Worm (Caenorhabditis elegans): ENCODE results near the gene C37C3.10.

Gene C37C3.10

ce11 chrV:7820270-7820669 is 42.6 kb downstream of the C37C3.10 start, which contains the start of gene lbp-4:
Gene lbp-4, plus strand, starts transcription at chrV:7820578.
- no peak for TF ChIP-seq mml-1 (tag; optimal IDR thresholded peaks at IDR 0.05)
- no peak for TF ChIP-seq unc-62 (GFP tag; optimal IDR thresholded peaks at IDR 0.05)
- peak; percentile 39 for TF ChIP-seq elt-2 (tag; optimal IDR thresholded peaks at IDR 0.05)
- TF ChIP-seq nhr-77 (tag; optimal IDR thresholded peaks at IDR 0.05): no peak
- TF ChIP-seq ZK546.5 (tag; optimal IDR thresholded peaks at IDR 0.05): no peak
- no peak for TF ChIP-seq egl-27 (tag; optimal IDR thresholded peaks at IDR 0.05)
- no peak for TF ChIP-seq nhr-76 (tag; optimal IDR thresholded peaks at IDR 0.05)
- no peak for TF ChIP-seq fkh-10 (GFP tag; optimal IDR thresholded peaks at IDR 0.05)
- TF ChIP-seq nhr-25 (tag; optimal IDR thresholded peaks at IDR 0.05): no peak
- no peak for TF ChIP-seq nhr-43 (tag; optimal IDR thresholded peaks at IDR 0.05; ENCODE audit: poor library complexity, severe bottlenecking)
- TF ChIP-seq ama-1 (optimal IDR thresholded peaks at IDR 0.05): no peak
- TF ChIP-seq jun-1 (tag; optimal IDR thresholded peaks at IDR 0.05): no peak
- no peak for TF ChIP-seq fkh-2 (tag; optimal IDR thresholded peaks at IDR 0.05)
- no peak for TF ChIP-seq daf-12 (tag; optimal IDR thresholded peaks at IDR 0.05)
- TF ChIP-seq ceh-82 (tag; optimal IDR thresholded peaks at IDR 0.05): no peak
- TF ChIP-seq zag-1 (tag; optimal IDR thresholded peaks at IDR 0.05): no peak
- TF ChIP-seq lin-15B (tag; optimal IDR thresholded peaks at IDR 0.05): peak; percentile 51
- TF ChIP-seq ztf-11 (tag; optimal IDR thresholded peaks at IDR 0.05): no peak
- no peak for TF ChIP-seq elt-1 (tag; optimal IDR thresholded peaks at IDR 0.05)
- no peak for TF ChIP-seq fos-1 (tag; optimal IDR thresholded peaks at IDR 0.05)
- peak; percentile 50 for TF ChIP-seq nfya-1 (tag; optimal IDR thresholded peaks at IDR 0.05; ENCODE audit: insufficient read depth)
- no peak for TF ChIP-seq unc-39 (tag; optimal IDR thresholded peaks at IDR 0.05)
- no peak for TF ChIP-seq R02D3.7 (tag; optimal IDR thresholded peaks at IDR 0.05)
- no peak for TF ChIP-seq ceh-9 (tag; optimal IDR thresholded peaks at IDR 0.05)
- peak; percentile 37 for TF ChIP-seq pqm-1 (tag; optimal IDR thresholded peaks at IDR 0.05)
- TF ChIP-seq elt-3 (tag; optimal IDR thresholded peaks at IDR 0.05): no peak
- no peak for TF ChIP-seq nhr-12 (tag; optimal IDR thresholded peaks at IDR 0.05)
- peak; percentile 19 for TF ChIP-seq snpc-4 (tag; optimal IDR thresholded peaks at IDR 0.05)
- no peak for TF ChIP-seq aly-2 (tag; optimal IDR thresholded peaks at IDR 0.05)
- peak; percentile 54 for TF ChIP-seq nhr-23 (tag; optimal IDR thresholded peaks at IDR 0.05)
- no peak for TF ChIP-seq lsy-12 (tag; optimal IDR thresholded peaks at IDR 0.05)
- no peak for TF ChIP-seq eor-1 (tag; optimal IDR thresholded peaks at IDR 0.05)
- no peak for TF ChIP-seq ceh-28 (tag; optimal IDR thresholded peaks at IDR 0.05)
- no peak for TF ChIP-seq nhr-28 (tag; optimal IDR thresholded peaks at IDR 0.05)
- no peak for TF ChIP-seq sea-2 (GFP tag; optimal IDR thresholded peaks at IDR 0.05)
- TF ChIP-seq ztf-4 (tag; optimal IDR thresholded peaks at IDR 0.05): no peak
- TF ChIP-seq nhr-237 (tag; optimal IDR thresholded peaks at IDR 0.05): no peak
- no peak for TF ChIP-seq nhr-11 (tag; optimal IDR thresholded peaks at IDR 0.05)
- no peak for TF ChIP-seq lin-39 (tag; optimal IDR thresholded peaks at IDR 0.05)
- TF ChIP-seq ceh-16 (tag; optimal IDR thresholded peaks at IDR 0.05): no peak
- TF ChIP-seq egl-5 (tag; optimal IDR thresholded peaks at IDR 0.05): no peak
- TF ChIP-seq skn-1 (tag; optimal IDR thresholded peaks at IDR 0.05): no peak
- TF ChIP-seq pha-4 (tag; optimal IDR thresholded peaks at IDR 0.05): peak; percentile 73

- TF ChIP-seq pha-4 (tag; optimal IDR thresholded peaks at IDR 0.05): no peak
- no peak for TF ChIP-seq tbx-2 (tag; optimal IDR thresholded peaks at IDR 0.05)
- TF ChIP-seq fkh-10 (GFP tag; optimal IDR thresholded peaks at IDR 0.05): peak; percentile 14
- no peak for TF ChIP-seq ceh-9 (tag; optimal IDR thresholded peaks at IDR 0.05)
- TF ChIP-seq snpc-4 (tag; optimal IDR thresholded peaks at IDR 0.05): no peak
- TF ChIP-seq egl-5 (tag; optimal IDR thresholded peaks at IDR 0.05): no peak
- TF ChIP-seq nfya-1 (tag; optimal IDR thresholded peaks at IDR 0.05; ENCODE audit: insufficient read depth): peak; percentile 21
- TF ChIP-seq egl-27 (tag; optimal IDR thresholded peaks at IDR 0.05): no peak
Observed at ce11 chrV:7819585-7819984, 43.3 kb downstream of the C37C3.10 start.

All from whole organism, L3 larva.